Fruit fly (Drosophila melanogaster) whole organism, adult: ENCODE data around the gene TyrRS.
A peak's percentile ranks its signal among the peaks of the same experiment; 100 is the strongest.

Experiments used
- CG1620 ChIP-seq: fragments of 200-800 bp; sonication (Bioruptor generic); optimal IDR thresholded peaks from 2 replicates; lab custom pipeline; 2016; ENCODE audit warnings: missing biosample characterization, missing genetic modification characterization
- Crg-1 ChIP-seq: fragments of 200-800 bp; sonication (Bioruptor generic); optimal IDR thresholded peaks from 2 replicates; lab custom pipeline; 2016; ENCODE audit warnings: missing biosample characterization, missing genetic modification characterization

DNA sequence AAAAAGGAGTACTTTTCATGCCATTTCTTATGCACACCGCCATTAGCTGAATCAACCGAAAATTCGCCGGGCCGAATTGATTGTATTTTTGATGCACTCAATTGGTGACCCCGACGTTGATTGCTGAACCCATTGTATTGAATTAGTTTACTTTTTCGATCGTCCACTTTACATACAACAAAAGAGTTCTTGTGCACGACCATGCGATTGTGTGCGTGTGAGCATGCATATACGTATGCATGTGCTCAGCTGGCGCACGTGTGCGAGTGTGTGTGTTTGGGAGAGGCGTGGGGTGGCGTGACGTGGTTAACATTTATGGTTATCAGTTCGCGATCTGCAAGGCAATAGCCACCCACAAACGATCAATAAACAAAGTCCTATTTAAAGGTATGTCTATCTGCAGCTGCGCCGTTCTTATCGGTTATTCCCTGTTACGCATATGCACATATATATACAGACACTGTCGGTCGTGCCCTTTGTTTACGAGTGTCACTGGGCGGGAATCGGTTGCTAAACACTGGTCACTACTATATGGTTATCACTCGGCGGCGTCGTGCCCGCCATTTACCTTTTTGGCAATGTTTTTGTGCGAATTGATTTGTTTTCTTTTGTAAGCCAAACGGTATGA is 33.7 kb downstream of the TyrRS start:
- TF ChIP-seq CG1620 (peak; percentile 3), Crg-1 (GFP tag; lab: Kevin White, UChicago) (no peak)
